Worm (Caenorhabditis elegans) whole organism, late embryonic: ENCODE data around the gene ptr-19.

ENCODE experiments used
- C38D4.7 ChIP-seq: fragments of 200-800 bp; sonication (Bioruptor generic); optimal IDR thresholded peaks from 2 replicates; lab custom pipeline; 2018; ENCODE audit warnings: mild to moderate bottlenecking, missing genetic modification characterization, moderate library complexity, missing compliant biosample characterization
- K09A11.1 ChIP-seq: sonication (generic microtip); optimal IDR thresholded peaks from 2 replicates; lab custom pipeline; 2017; ENCODE audit warnings: antibody characterized with exemption, mild to moderate bottlenecking, missing genetic modification characterization, missing compliant biosample characterization; ENCODE audit not compliant: insufficient read depth
- ahr-1 ChIP-seq: sonication (generic microtip); optimal IDR thresholded peaks from 2 replicates; lab custom pipeline; 2016; ENCODE audit warnings: missing genetic modification characterization, missing compliant biosample characterization
- ama-1 ChIP-seq: fragments of 150-350 bp; optimal IDR thresholded peaks from 2 replicates; lab custom pipeline; 2014
- ceh-18 ChIP-seq: sonication (generic microtip); optimal IDR thresholded peaks from 2 replicates; lab custom pipeline; 2016; ENCODE audit warnings: missing genetic modification characterization, missing compliant biosample characterization
- ceh-19 ChIP-seq: fragments of 200-800 bp; sonication (Bioruptor generic); optimal IDR thresholded peaks from 2 replicates; lab custom pipeline; 2018; ENCODE audit warnings: mild to moderate bottlenecking, missing genetic modification characterization, missing compliant biosample characterization
- ceh-22 ChIP-seq: sonication (generic microtip); optimal IDR thresholded peaks from 2 replicates; lab custom pipeline; 2017; ENCODE audit warnings: missing biosample characterization, missing genetic modification characterization
- ceh-24 ChIP-seq: sonication (generic microtip); optimal IDR thresholded peaks from 2 replicates; lab custom pipeline; 2016; ENCODE audit warnings: mild to moderate bottlenecking, missing genetic modification characterization, missing compliant biosample characterization
- ceh-30 ChIP-seq: fragments of 150-350 bp; optimal IDR thresholded peaks from 2 replicates; lab custom pipeline; 2014; ENCODE audit warnings: missing biosample characterization, missing genetic modification characterization
- ceh-31 ChIP-seq: sonication (generic microtip); optimal IDR thresholded peaks from 2 replicates; lab custom pipeline; 2016; ENCODE audit warnings: missing genetic modification characterization, missing compliant biosample characterization
- ceh-34 ChIP-seq: sonication (generic microtip); optimal IDR thresholded peaks from 2 replicates; lab custom pipeline; 2016; ENCODE audit warnings: mild to moderate bottlenecking, missing genetic modification characterization, missing compliant biosample characterization
- ceh-6 ChIP-seq: fragments of 200-800 bp; sonication (Bioruptor generic); optimal IDR thresholded peaks from 2 replicates; lab custom pipeline; 2018; ENCODE audit warnings: mild to moderate bottlenecking, missing genetic modification characterization, missing compliant biosample characterization
- ceh-9 ChIP-seq: sonication (generic microtip); optimal IDR thresholded peaks from 2 replicates; lab custom pipeline; 2016; ENCODE audit warnings: mild to moderate bottlenecking, missing genetic modification characterization, inconsistent platforms, missing compliant biosample characterization
- elt-2 ChIP-seq: sonication (generic microtip); optimal IDR thresholded peaks from 2 replicates; lab custom pipeline; 2016; ENCODE audit warnings: missing genetic modification reagents, missing genetic modification characterization, missing compliant biosample characterization
- elt-4 ChIP-seq: sonication (generic microtip); optimal IDR thresholded peaks from 2 replicates; lab custom pipeline; 2016; ENCODE audit warnings: missing genetic modification characterization, missing compliant biosample characterization
- ets-4 ChIP-seq: sonication (generic microtip); optimal IDR thresholded peaks from 2 replicates; lab custom pipeline; 2016; ENCODE audit warnings: missing genetic modification characterization, missing compliant biosample characterization
- fax-1 ChIP-seq: sonication (generic microtip); optimal IDR thresholded peaks from 2 replicates; lab custom pipeline; 2016; ENCODE audit warnings: missing genotype, missing genetic modification characterization, missing compliant biosample characterization
- gmeb-2 ChIP-seq: sonication (generic microtip); optimal IDR thresholded peaks from 2 replicates; lab custom pipeline; 2016; ENCODE audit warnings: missing genetic modification characterization, inconsistent platforms, missing compliant biosample characterization
- hlh-15 ChIP-seq: sonication (generic microtip); optimal IDR thresholded peaks from 2 replicates; lab custom pipeline; 2016; ENCODE audit warnings: missing genetic modification characterization, missing compliant biosample characterization
- hlh-6 ChIP-seq: sonication (generic microtip); optimal IDR thresholded peaks from 2 replicates; lab custom pipeline; 2016; ENCODE audit warnings: missing genotype, missing genetic modification characterization, missing compliant biosample characterization
- lim-6 ChIP-seq: sonication (generic microtip); optimal IDR thresholded peaks from 2 replicates; lab custom pipeline; 2016; ENCODE audit warnings: missing genetic modification characterization, missing compliant biosample characterization
- madf-2 ChIP-seq: sonication (generic microtip); optimal IDR thresholded peaks from 2 replicates; lab custom pipeline; 2017; ENCODE audit warnings: missing genetic modification characterization, missing compliant biosample characterization
- nhr-11 ChIP-seq: fragments of 150-350 bp; optimal IDR thresholded peaks from 2 replicates; lab custom pipeline; 2014; ENCODE audit warnings: missing biosample characterization, missing genetic modification characterization
- nhr-232 ChIP-seq: sonication (generic microtip); optimal IDR thresholded peaks from 2 replicates; lab custom pipeline; 2016; ENCODE audit warnings: missing genetic modification characterization, missing compliant biosample characterization
- npax-4 ChIP-seq: sonication (generic microtip); optimal IDR thresholded peaks from 2 replicates; lab custom pipeline; 2016; ENCODE audit warnings: missing genetic modification characterization, missing compliant biosample characterization
- pax-1 ChIP-seq: fragments of 150-350 bp; optimal IDR thresholded peaks from 2 replicates; lab custom pipeline; 2014; ENCODE audit warnings: missing biosample characterization, missing genetic modification characterization
- pha-2 ChIP-seq: sonication (generic microtip); optimal IDR thresholded peaks from 2 replicates; lab custom pipeline; 2017; ENCODE audit warnings: mild to moderate bottlenecking, missing genetic modification characterization, missing compliant biosample characterization
- pha-4 ChIP-seq: fragments of 150-350 bp; optimal IDR thresholded peaks from 2 replicates; lab custom pipeline; 2018; ENCODE audit warnings: missing biosample characterization, missing genetic modification reagents, missing genetic modification characterization
- pros-1 ChIP-seq: fragments of 150-350 bp; optimal IDR thresholded peaks from 2 replicates; lab custom pipeline; 2014; ENCODE audit warnings: missing biosample characterization, missing genetic modification reagents, missing genetic modification characterization
- sdc-2 ChIP-seq: sonication (generic microtip); optimal IDR thresholded peaks from 2 replicates; lab custom pipeline; 2016; ENCODE audit warnings: missing genotype, missing genetic modification characterization, missing compliant biosample characterization
- sox-2 ChIP-seq: fragments of 200-800 bp; sonication (Bioruptor generic); IDR thresholded peaks from 2 replicates; pipeline ENCODE4 v1.3.6; 2022; ENCODE audit warnings: missing genetic modification reagents, missing genetic modification characterization, missing compliant biosample characterization
- tbx-7 ChIP-seq: sonication (generic microtip); optimal IDR thresholded peaks from 2 replicates; lab custom pipeline; 2016; ENCODE audit warnings: missing genotype, missing genetic modification characterization, missing compliant biosample characterization
- ttx-3 ChIP-seq: sonication (generic microtip); optimal IDR thresholded peaks from 2 replicates; lab custom pipeline; 2016; ENCODE audit warnings: missing genetic modification reagents, missing genetic modification characterization, missing compliant biosample characterization
- unc-3 ChIP-seq, 2 experiments: fragments of 200-800 bp in 1 of 2; sonication (Bioruptor generic) in 1 of 2; sonication (generic microtip) in 1 of 2; conservative IDR thresholded peaks in 1 of 2; optimal IDR thresholded peaks in 1 of 2; 2 replicates each; pipeline versions ENCODE4 v1.3.6 to Lab custom; 2016 to 2022; ENCODE audit warnings: missing compliant biosample characterization in 2 of 2, missing genetic modification characterization in 2 of 2, missing genetic modification reagents in 1 of 2

ptr-19 gene

DNA sequence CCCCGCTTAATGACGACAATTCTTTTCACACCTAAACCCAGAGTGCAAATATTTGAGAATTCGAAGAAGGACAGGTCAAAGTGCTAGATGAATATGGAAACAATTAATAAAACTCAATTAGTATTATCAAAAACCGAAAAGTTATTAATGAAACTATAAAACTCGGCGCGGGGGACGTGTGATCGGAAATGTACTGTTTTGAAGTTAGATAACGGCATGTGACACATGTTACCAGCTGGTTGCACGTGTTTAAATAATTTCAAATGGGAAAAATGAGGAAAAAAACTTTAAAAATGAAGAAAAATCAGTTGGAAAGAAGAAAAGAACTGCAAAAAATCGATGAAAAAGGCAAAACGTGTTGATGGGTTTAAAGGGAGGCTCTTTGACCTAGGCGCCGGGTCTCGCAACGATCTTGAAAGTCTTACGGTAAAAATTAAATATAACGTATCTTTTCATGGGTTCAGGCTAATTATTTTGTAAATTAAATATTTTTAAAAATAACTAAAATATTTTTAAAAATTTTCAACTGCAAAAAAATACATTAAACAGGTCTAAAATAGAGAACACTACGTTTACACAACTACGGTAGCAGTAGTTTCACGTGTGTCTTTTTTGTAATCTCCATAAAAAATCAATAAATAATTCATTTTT, 39.1 kb downstream of the ptr-19 start:
- TF ChIP-seq ceh-22 (no peak), gmeb-2 (tag; lab: Kevin White, UChicago) (no peak), pha-4 (tag; lab: Kevin White, UChicago) (no peak), ceh-31 (no peak)
- TF ChIP-seq, all 69 proteins: peak for 0

DNA sequence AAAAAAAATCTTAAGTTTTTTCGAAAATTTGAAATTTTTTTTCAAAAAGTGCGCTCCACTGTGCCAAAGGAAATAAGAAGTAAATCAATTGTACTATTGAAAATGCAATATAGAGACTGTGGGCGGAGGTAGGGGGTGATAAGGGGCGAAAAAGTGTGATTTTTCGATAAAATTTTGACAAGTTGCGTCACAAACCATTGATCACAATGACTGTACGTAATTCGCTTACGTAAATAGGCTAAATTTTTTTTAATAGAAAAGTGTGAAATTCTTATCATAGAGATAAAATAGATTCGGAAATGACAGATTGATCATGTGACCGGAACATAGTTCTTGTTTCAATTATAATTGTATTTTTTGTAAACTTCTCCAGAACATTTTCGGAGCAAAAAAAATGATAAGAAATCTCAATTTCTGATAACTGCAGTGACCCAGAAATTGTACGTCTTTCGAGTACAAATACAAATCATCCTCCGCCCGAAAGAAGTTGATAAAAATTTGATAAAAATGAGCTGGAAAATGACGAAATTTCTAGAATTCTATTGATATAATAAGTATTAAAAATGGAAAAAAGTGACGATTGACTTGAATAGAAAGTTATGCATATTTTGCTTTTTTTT, 41.0 kb downstream of the ptr-19 start:
- TF ChIP-seq ets-4 (no peak), ceh-30 (tag; lab: Kevin White, UChicago) (no peak), pha-2 (tag; lab: Kevin White, UChicago) (no peak), ahr-1 (tag; lab: Kevin White, UChicago) (no peak), ceh-19 (GFP tag; lab: Kevin White, UChicago) (no peak), elt-2 (tag; lab: Kevin White, UChicago) (peak; percentile 63)

DNA sequence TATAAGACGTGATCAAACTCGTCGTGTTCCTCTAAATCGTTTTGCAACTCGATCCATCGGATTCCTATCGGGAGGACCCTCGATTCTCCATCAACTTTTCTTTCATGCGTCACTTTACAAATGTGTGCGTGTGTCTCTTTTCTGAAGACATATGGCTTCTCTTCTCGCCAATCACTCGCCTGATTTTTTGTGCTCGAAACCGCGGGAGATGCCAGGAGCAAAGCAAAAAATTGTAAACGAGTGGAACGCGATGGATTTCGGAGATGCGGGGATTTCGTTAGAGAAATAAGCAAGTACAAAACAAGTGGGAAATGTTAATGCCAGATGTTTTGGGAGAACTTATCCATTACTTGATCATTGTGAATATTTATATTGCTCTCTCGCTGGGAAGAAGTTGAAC, 42.6 kb downstream of the ptr-19 start:
- no peak for TF ChIP-seq madf-2 (tag; lab: Kevin White, UChicago)
- peak; percentile 44 for TF ChIP-seq ceh-18 (tag; lab: Kevin White, UChicago)
- TF ChIP-seq unc-3 (GFP tag; conservative IDR thresholded peaks at IDR 0.05; lab: Robert Waterston, UW), result no peak
- no peak for TF ChIP-seq unc-3 (tag; optimal IDR thresholded peaks at IDR 0.05; lab: Kevin White, UChicago)
- no peak for TF ChIP-seq ceh-24 (tag; lab: Kevin White, UChicago)
- TF ChIP-seq ceh-34 (tag; lab: Kevin White, UChicago), result peak; percentile 35
- no peak for TF ChIP-seq sdc-2 (tag; lab: Kevin White, UChicago)
- no peak for TF ChIP-seq gmeb-2 (tag; lab: Kevin White, UChicago)
- TF ChIP-seq npax-4 (tag; lab: Kevin White, UChicago), result no peak
- TF ChIP-seq ama-1 (lab: Kevin White, UChicago), result no peak

DNA sequence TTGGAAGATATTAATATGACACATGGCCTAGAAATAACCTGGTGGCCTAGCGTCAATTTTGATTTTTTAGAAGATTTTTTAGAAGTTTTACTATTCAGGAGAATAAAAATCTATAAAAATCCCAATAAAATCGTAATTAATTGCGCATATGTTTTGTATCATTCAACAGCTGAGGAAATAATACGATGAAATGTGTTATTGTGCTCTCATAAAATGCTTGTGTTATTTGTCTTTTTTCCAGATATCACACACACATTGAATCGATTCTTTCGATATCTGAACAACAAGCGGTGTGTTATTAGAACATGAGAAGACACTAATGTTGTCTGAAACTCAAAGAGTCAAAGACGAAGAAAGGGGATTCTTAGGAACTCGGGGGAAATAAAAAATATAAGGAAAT, 43.4 kb downstream of the ptr-19 start:
- TF ChIP-seq sox-2 (GFP tag; lab: Robert Waterston, UW) (no peak), ceh-24 (tag; lab: Kevin White, UChicago) (no peak), madf-2 (tag; lab: Kevin White, UChicago) (no peak), elt-4 (tag; lab: Kevin White, UChicago) (no peak), lim-6 (tag; lab: Kevin White, UChicago) (no peak), hlh-15 (no peak), ama-1 (lab: Kevin White, UChicago) (no peak), ttx-3 (tag; lab: Kevin White, UChicago) (no peak), nhr-11 (tag; lab: Kevin White, UChicago) (no peak), pha-4 (tag; lab: Kevin White, UChicago) (no peak), fax-1 (tag; lab: Kevin White, UChicago) (no peak), pax-1 (tag; lab: Kevin White, UChicago) (no peak), ceh-9 (no peak), gmeb-2 (tag; lab: Kevin White, UChicago) (no peak)

DNA sequence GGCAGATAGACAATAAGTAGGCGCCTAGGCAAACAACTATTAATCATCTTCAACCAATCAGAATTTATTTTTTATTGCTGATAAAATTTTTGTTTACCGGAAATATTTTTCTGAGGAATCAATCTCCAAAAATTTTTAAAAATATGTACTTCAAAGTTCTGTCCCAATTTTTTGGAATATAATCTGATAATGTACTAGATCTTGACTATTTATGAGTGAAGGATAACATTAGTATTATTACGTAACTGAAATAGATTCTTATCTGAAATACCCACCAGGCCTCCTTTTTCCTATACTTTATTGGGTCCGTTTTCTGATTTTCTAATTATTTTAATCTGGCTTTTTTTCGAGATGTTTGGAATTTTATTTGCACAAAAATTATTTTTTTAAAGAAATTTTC, 49.8 kb downstream of the ptr-19 start:
- TF ChIP-seq hlh-6 (tag; lab: Kevin White, UChicago) (no peak), C38D4.7 (no peak), K09A11.1 (tag; lab: Kevin White, UChicago) (no peak), nhr-232 (tag; lab: Kevin White, UChicago) (no peak), tbx-7 (tag; lab: Kevin White, UChicago) (no peak), pros-1 (tag; lab: Kevin White, UChicago) (no peak), ttx-3 (tag; lab: Kevin White, UChicago) (no peak), ceh-6 (GFP tag; lab: Kevin White, UChicago) (no peak), ceh-24 (tag; lab: Kevin White, UChicago) (no peak)
